Worm (Caenorhabditis elegans): ENCODE results near the gene fipr-15.

The fipr-15 gene

DNA sequence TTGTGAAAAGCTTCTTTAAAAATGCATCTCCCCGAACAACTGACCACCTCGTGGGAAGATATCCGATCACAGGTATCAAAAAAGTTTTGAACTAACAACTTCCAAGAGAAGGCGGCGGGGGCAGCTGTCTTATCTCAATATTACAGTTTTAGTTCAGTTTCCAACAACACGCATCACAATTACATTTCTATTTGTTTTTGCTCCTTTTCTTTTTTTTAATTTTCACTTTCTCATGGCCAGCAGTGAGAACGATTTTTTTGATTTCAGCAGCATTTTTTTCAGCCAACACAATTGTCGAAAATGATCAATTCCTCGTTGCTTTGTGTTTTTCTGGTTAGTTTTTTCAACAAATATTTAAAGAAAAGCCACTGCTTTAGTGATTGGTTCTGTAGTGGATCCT is 32.7 kb downstream of the fipr-15 start, which contains the start of gene ZK593.2:
Gene ZK593.2 (plus strand): TSS at position 301 of the 400 bp plus-strand sequence.
- TF ChIP-seq pqm-1 (tag; optimal IDR thresholded peaks at IDR 0.05) (no peak), mep-1 (tag; optimal IDR thresholded peaks at IDR 0.05) (no peak), aha-1 (tag; optimal IDR thresholded peaks at IDR 0.05) (no peak), hlh-17 (GFP tag; optimal IDR thresholded peaks at IDR 0.05; ENCODE audit: borderline replicate concordance) (no peak), zag-1 (tag; optimal IDR thresholded peaks at IDR 0.05) (no peak), swsn-7 (tag; optimal IDR thresholded peaks at IDR 0.05) (no peak), nhr-85 (tag) (no peak), lin-39 (tag; optimal IDR thresholded peaks at IDR 0.05) (no peak), egl-13 (tag; optimal IDR thresholded peaks at IDR 0.05) (no peak), rnt-1 (tag; optimal IDR thresholded peaks at IDR 0.05) (no peak), mef-2 (tag; optimal IDR thresholded peaks at IDR 0.05) (no peak), nhr-76 (tag; optimal IDR thresholded peaks at IDR 0.05) (no peak), egl-27 (tag; optimal IDR thresholded peaks at IDR 0.05) (no peak), efl-3 (GFP tag; optimal IDR thresholded peaks at IDR 0.05) (no peak)

DNA sequence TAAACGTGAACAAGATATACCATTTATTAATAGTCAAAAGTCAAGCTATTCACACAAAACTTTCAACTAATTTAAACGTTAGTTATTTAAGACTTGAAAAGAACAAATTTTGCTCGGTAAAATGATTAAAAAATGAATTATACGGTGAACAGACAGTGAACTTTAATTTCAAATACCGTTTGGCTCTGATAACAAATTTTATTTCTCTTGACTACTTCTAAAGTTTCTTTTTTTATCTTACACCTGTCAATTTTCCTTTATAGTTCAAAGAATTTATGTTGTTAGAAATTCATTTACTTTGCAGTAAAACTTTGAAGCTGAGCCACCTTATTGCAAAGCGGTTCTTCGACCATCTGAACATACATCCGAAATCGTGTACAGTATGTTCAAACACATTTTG is 35.0 kb downstream of the fipr-15 start, which contains the start of gene ZK593.3:
Gene ZK593.3 (plus strand): TSS at position 301 of the 400 bp plus-strand sequence.
- TF ChIP-seq tbx-2 (tag; optimal IDR thresholded peaks at IDR 0.05) = no peak
- TF ChIP-seq unc-98 (GFP tag; IDR thresholded peaks at IDR 0.05) = no peak
- TF ChIP-seq tlp-1 (tag; optimal IDR thresholded peaks at IDR 0.05) = no peak
- no peak for TF ChIP-seq nhr-11 (tag; optimal IDR thresholded peaks at IDR 0.05)

DNA sequence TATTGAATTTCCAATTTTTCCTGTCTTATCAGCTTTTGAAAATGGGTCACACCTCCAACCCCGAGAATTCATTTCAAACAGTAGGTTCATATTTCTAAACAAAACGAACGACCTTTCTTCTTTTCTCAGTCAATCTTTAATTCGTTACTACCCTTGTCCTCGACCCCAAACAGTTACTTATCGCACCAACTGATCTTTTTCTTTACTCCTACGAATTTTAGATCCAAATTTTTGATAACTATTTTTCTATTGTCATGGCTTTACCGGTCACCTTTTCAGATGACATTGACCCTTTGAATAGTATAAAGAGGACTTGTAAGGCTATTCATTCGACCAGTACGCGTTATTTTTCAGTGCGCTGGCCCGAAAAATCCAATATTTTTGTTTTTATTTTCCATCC is 35.8 kb downstream of the fipr-15 start:
- TF ChIP-seq nhr-85 (tag) = peak; percentile 49
- TF ChIP-seq sptf-1 (tag; optimal IDR thresholded peaks at IDR 0.05) = no peak
- no peak for TF ChIP-seq tlp-1 (tag; optimal IDR thresholded peaks at IDR 0.05)

DNA sequence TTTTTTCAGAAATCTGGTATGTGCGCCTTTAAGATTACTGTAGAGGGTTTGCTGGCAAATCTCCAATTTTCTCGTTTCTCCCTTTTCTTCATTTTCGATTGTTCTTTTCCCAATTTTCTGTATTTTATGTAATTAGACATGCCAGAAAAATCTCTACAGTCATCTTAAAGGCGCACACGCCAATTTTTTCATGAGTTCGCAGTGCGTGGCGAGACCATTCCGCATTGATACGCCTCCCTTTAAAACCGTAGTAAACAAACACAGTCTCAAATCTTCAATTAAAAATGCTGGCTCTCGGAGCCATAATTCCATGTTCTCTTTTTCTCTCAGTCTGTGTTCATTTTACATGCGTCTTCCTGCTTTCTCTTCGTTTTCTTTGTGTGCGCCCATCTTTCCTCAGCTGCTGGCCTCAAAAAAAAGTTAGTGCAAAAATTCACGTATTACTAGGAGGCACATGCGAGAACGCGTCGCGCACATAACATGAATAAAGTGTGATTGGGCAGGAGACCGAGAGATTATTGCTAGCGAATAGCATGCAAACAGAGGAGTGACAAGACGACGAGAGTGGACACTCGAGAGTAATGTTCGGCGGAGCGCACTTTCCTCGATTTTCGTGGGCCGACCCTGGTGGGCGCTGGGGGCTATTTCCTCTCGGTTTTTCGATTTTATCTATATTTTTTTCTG is 38.7 kb downstream of the fipr-15 start:
- TF ChIP-seq alr-1 (tag; optimal IDR thresholded peaks at IDR 0.05; ENCODE audit: borderline replicate concordance) (no peak), ceh-82 (tag; optimal IDR thresholded peaks at IDR 0.05) (peak; percentile 48 to 81 (median 50)), vab-15 (tag; optimal IDR thresholded peaks at IDR 0.05) (no peak), dpl-1 (GFP tag; optimal IDR thresholded peaks at IDR 0.05) (peak; percentile 47 to 64 (median 54)), isw-1 (GFP tag; IDR thresholded peaks at IDR 0.05) (peak; percentile 62), C04F5.9 (tag; optimal IDR thresholded peaks at IDR 0.05) (no peak), sptf-1 (tag; optimal IDR thresholded peaks at IDR 0.05) (no peak), unc-130 (tag; optimal IDR thresholded peaks at IDR 0.05) (peak; percentile 51), lin-15B (tag; optimal IDR thresholded peaks at IDR 0.05) (peak; percentile 67), lin-13 (GFP tag; optimal IDR thresholded peaks at IDR 0.05) (peak; percentile 74), ama-1 (optimal IDR thresholded peaks at IDR 0.05) (no peak), hpl-2 (GFP tag; optimal IDR thresholded peaks at IDR 0.05) (no peak), mep-1 (tag; optimal IDR thresholded peaks at IDR 0.05) (peak; percentile 81), nhr-76 (tag; optimal IDR thresholded peaks at IDR 0.05) (no peak), fkh-8 (tag; optimal IDR thresholded peaks at IDR 0.05) (peak; percentile 84), nhr-85 (tag) (peak; percentile 91), dsc-1 (tag; optimal IDR thresholded peaks at IDR 0.05) (no peak), sup-37 (GFP tag; optimal IDR thresholded peaks at IDR 0.05) (no peak), egl-13 (tag; optimal IDR thresholded peaks at IDR 0.05) (no peak), unc-86 (tag; optimal IDR thresholded peaks at IDR 0.05) (peak; percentile 75), ceh-88 (GFP tag; IDR thresholded peaks at IDR 0.05) (peak; percentile 46; the same call in 1 of the 2 replicates), jun-1 (tag; optimal IDR thresholded peaks at IDR 0.05) (peak; percentile 45), pqm-1 (tag; optimal IDR thresholded peaks at IDR 0.05) (no peak), unc-30 (tag; optimal IDR thresholded peaks at IDR 0.05) (no peak), tbx-2 (tag; optimal IDR thresholded peaks at IDR 0.05) (peak; percentile 87), snu-23 (GFP tag; optimal IDR thresholded peaks at IDR 0.05) (peak; percentile 91), nhr-20 (tag; optimal IDR thresholded peaks at IDR 0.05) (peak; percentile 92), efl-1 (optimal IDR thresholded peaks at IDR 0.05) (peak; percentile 78 to 88), efl-1 (GFP tag; optimal IDR thresholded peaks at IDR 0.05 in 1 of 2) (peak; percentile 60 to 93), efl-3 (GFP tag; optimal IDR thresholded peaks at IDR 0.05) (no peak), swsn-7 (tag; optimal IDR thresholded peaks at IDR 0.05) (peak; percentile 85), pag-3 (tag; optimal IDR thresholded peaks at IDR 0.05; ENCODE audit: borderline replicate concordance, insufficient read depth) (peak; percentile 22), aly-2 (tag; optimal IDR thresholded peaks at IDR 0.05) (no peak), hlh-4 (tag; optimal IDR thresholded peaks at IDR 0.05) (no peak), lin-39 (tag; optimal IDR thresholded peaks at IDR 0.05) (peak; percentile 10), F16B12.6 (tag; optimal IDR thresholded peaks at IDR 0.05) (no peak)

Measured in whole organism, L1 larva.